Fruit fly (Drosophila melanogaster): Measurements from ENCODE around the gene CG5149.

CG5149 gene

DNA sequence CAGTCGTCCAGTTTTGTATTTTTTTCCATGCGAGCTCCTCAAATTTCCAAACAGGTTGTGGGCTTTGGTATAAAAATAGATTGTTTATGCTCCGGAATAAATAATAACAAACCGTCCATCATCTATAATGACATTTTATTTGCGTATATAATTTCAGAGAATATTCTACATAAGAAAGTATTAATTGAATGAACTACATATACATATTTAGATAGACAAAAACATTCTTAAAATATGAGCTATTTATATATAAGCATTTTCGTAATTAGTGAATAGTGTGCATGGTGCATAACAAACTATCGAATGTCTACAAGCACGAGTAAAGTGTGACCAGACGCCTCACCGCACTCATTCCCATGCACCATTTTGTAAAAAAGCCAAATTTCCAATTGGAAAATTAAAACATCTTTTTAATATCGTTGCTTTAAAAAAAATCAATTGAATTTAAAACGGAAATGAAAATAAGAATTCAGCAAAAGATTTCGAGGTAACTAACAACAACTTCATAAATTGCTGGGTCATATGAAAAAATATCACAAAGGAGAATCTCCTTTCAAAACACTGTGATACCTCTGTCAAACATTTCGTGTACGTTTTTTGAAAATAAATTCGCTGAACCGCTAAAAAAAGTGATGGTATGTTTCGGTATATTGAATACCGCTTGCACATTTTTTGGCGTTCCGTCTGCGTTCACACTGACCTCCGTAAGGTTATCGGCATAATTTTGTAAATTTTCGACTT is 38.4 kb upstream of the CG5149 start, which contains the start of gene muc (continued):
- TF ChIP-seq cad (GFP tag; optimal IDR thresholded peaks at IDR 0.05) = no peak
- TF ChIP-seq CG7357 (GFP tag; IDR thresholded peaks at IDR 0.05) = peak; percentile 95
- TF ChIP-seq ci (GFP tag; IDR thresholded peaks at IDR 0.05) = 0 out of 3 replicates have a peak, but pooled peaks have one; percentile 29
- TF ChIP-seq Xrp1 (GFP tag; IDR thresholded peaks at IDR 0.05) = peak; percentile 41; the same call in 1 of the 2 replicates
- peak; percentile 49 for TF ChIP-seq trem (tag; optimal IDR thresholded peaks at IDR 0.05)
- peak; percentile 70 for TF ChIP-seq CG30403 (GFP tag; optimal IDR thresholded peaks at IDR 0.05)
- no peak for TF ChIP-seq exex (tag; optimal IDR thresholded peaks at IDR 0.05)
- TF ChIP-seq ranshi (GFP tag; IDR thresholded peaks at IDR 0.05) = peak; percentile 24; the same call in 1 of the 2 replicates
- TF ChIP-seq grn (GFP tag; optimal IDR thresholded peaks at IDR 0.05) = no peak
- TF ChIP-seq H15 (GFP tag; IDR thresholded peaks at IDR 0.05) = no peak
- no peak for TF ChIP-seq CrebB (tag; optimal IDR thresholded peaks at IDR 0.05)
- TF ChIP-seq Dfd (GFP tag; optimal IDR thresholded peaks at IDR 0.05) = peak in 1 of 2 experiments; percentile 43
- TF ChIP-seq crp (GFP tag; optimal IDR thresholded peaks at IDR 0.05) = no peak
- TF ChIP-seq CG15269 (tag; optimal IDR thresholded peaks at IDR 0.05) = peak; percentile 40
- TF ChIP-seq Atf-2 (GFP tag; optimal IDR thresholded peaks at IDR 0.05) = no peak
- TF ChIP-seq scrt (GFP tag; optimal IDR thresholded peaks at IDR 0.05) = no peak
- peak; percentile 45; the same call in 1 of the 2 replicates for TF ChIP-seq HLH3B (GFP tag; IDR thresholded peaks at IDR 0.05)
- peak; percentile 70 for TF ChIP-seq CG13287 (GFP tag; IDR thresholded peaks at IDR 0.05; ENCODE audit: partially characterized antibody)
- TF ChIP-seq CG5180 (GFP tag; optimal IDR thresholded peaks at IDR 0.05) = no peak
- no peak for TF ChIP-seq CG14667 (GFP tag; IDR thresholded peaks at IDR 0.05)
- TF ChIP-seq Nf-YA (GFP tag; IDR thresholded peaks at IDR 0.05) = no peak
- TF ChIP-seq CG30020 (tag; optimal IDR thresholded peaks at IDR 0.05) = peak; percentile 94
- TF ChIP-seq Sin3A (optimal IDR thresholded peaks at IDR 0.05) = peak; percentile 86
- no peak for TF ChIP-seq twi (tag; optimal IDR thresholded peaks at IDR 0.05)
- no peak for TF ChIP-seq CG12744 (GFP tag; optimal IDR thresholded peaks at IDR 0.05)
- TF ChIP-seq Gug (GFP tag; IDR thresholded peaks at IDR 0.05) = 0 out of 4 replicates have a peak, but pooled peaks have one; percentile 17
- TF ChIP-seq Dll (GFP tag; IDR thresholded peaks at IDR 0.05; ENCODE audit: partially characterized antibody) = peak; percentile 75
- TF ChIP-seq pan (optimal IDR thresholded peaks at IDR 0.05) = no peak
- TF ChIP-seq pan (GFP tag; optimal IDR thresholded peaks at IDR 0.05 in 1 of 2, IDR thresholded peaks at IDR 0.05 in 1 of 2) = peak in 1 of 2 experiments; percentile 59
- peak; percentile 46 for TF ChIP-seq CG4424 (GFP tag; optimal IDR thresholded peaks at IDR 0.05)
- TF ChIP-seq CG6689 (GFP tag; IDR thresholded peaks at IDR 0.05) = peak; percentile 40
- peak; percentile 32 for TF ChIP-seq PHDP (tag; optimal IDR thresholded peaks at IDR 0.05)
- TF ChIP-seq CG16813 (GFP tag; IDR thresholded peaks at IDR 0.05; ENCODE audit: partially characterized antibody) = peak; percentile 74
- no peak for TF ChIP-seq sc (optimal IDR thresholded peaks at IDR 0.05)
- TF ChIP-seq sc (GFP tag; optimal IDR thresholded peaks at IDR 0.05) = no peak
- TF ChIP-seq pho (GFP tag; optimal IDR thresholded peaks at IDR 0.05) = peak; percentile 51
- no peak for TF ChIP-seq sens-2 (GFP tag; IDR thresholded peaks at IDR 0.05)
- 0 out of 2 replicates have a peak, but pooled peaks have one; percentile 16 for TF ChIP-seq CG11696 (GFP tag; IDR thresholded peaks at IDR 0.05)
- TF ChIP-seq slp2 (GFP tag; optimal IDR thresholded peaks at IDR 0.05) = no peak
- TF ChIP-seq Hsf (GFP tag; optimal IDR thresholded peaks at IDR 0.05) = peak; percentile 2
- TF ChIP-seq Awh (GFP tag; IDR thresholded peaks at IDR 0.05) = no peak
- peak; percentile 53 for TF ChIP-seq CG2678 (tag; optimal IDR thresholded peaks at IDR 0.05)
- TF ChIP-seq zfh1 (GFP tag; IDR thresholded peaks at IDR 0.05) = no peak
- TF ChIP-seq CG17385 (GFP tag; optimal IDR thresholded peaks at IDR 0.05) = peak; percentile 36
- peak; percentile 61 for TF ChIP-seq Bgb (GFP tag; IDR thresholded peaks at IDR 0.05; ENCODE audit: partially characterized antibody)
- peak; percentile 34 for TF ChIP-seq bcd (GFP tag; optimal IDR thresholded peaks at IDR 0.05)
- no peak for TF ChIP-seq CG6854 (GFP tag; optimal IDR thresholded peaks at IDR 0.05)
- peak; percentile 60; the same call in 1 of the 2 replicates for TF ChIP-seq slbo (GFP tag; IDR thresholded peaks at IDR 0.05)
- peak; percentile 54 for TF ChIP-seq CG2712 (tag; optimal IDR thresholded peaks at IDR 0.05)
- no peak for TF ChIP-seq aop (GFP tag; IDR thresholded peaks at IDR 0.05)

All from whole organism, embryonic.